Worm (Caenorhabditis elegans) whole organism, late embryonic: ENCODE measurements around the gene T14B4.19.

Experiments used
- C08G9.2 ChIP-seq: sonication (generic microtip); optimal IDR thresholded peaks from 2 replicates; lab custom pipeline; 2016; ENCODE audit warnings: mild to moderate bottlenecking, missing genetic modification characterization, moderate library complexity, missing compliant biosample characterization
- C38D4.7 ChIP-seq: fragments of 200-800 bp; sonication (Bioruptor generic); optimal IDR thresholded peaks from 2 replicates; lab custom pipeline; 2018; ENCODE audit warnings: mild to moderate bottlenecking, missing genetic modification characterization, moderate library complexity, missing compliant biosample characterization
- F13H6.1 ChIP-seq: sonication (generic microtip); optimal IDR thresholded peaks from 2 replicates; lab custom pipeline; 2016; ENCODE audit warnings: missing genetic modification characterization, missing compliant biosample characterization
- K02D7.2 ChIP-seq: sonication (generic microtip); optimal IDR thresholded peaks from 2 replicates; lab custom pipeline; 2017; ENCODE audit warnings: mild to moderate bottlenecking, missing genetic modification characterization, missing compliant biosample characterization
- K09A11.1 ChIP-seq: sonication (generic microtip); optimal IDR thresholded peaks from 2 replicates; lab custom pipeline; 2017; ENCODE audit warnings: antibody characterized with exemption, mild to moderate bottlenecking, missing genetic modification characterization, missing compliant biosample characterization; ENCODE audit not compliant: insufficient read depth
- Y22D7AL.16 ChIP-seq: sonication (generic microtip); optimal IDR thresholded peaks from 2 replicates; lab custom pipeline; 2016; ENCODE audit warnings: missing genetic modification characterization, missing compliant biosample characterization
- ahr-1 ChIP-seq: sonication (generic microtip); optimal IDR thresholded peaks from 2 replicates; lab custom pipeline; 2016; ENCODE audit warnings: missing genetic modification characterization, missing compliant biosample characterization
- ceh-18 ChIP-seq: sonication (generic microtip); optimal IDR thresholded peaks from 2 replicates; lab custom pipeline; 2016; ENCODE audit warnings: missing genetic modification characterization, missing compliant biosample characterization
- ceh-19 ChIP-seq: fragments of 200-800 bp; sonication (Bioruptor generic); optimal IDR thresholded peaks from 2 replicates; lab custom pipeline; 2018; ENCODE audit warnings: mild to moderate bottlenecking, missing genetic modification characterization, missing compliant biosample characterization
- ceh-2 ChIP-seq: sonication (generic microtip); optimal IDR thresholded peaks from 2 replicates; lab custom pipeline; 2016; ENCODE audit warnings: missing genotype, missing genetic modification characterization, missing compliant biosample characterization
- ceh-22 ChIP-seq: sonication (generic microtip); optimal IDR thresholded peaks from 2 replicates; lab custom pipeline; 2017; ENCODE audit warnings: missing biosample characterization, missing genetic modification characterization
- ceh-30 ChIP-seq: fragments of 150-350 bp; optimal IDR thresholded peaks from 2 replicates; lab custom pipeline; 2014; ENCODE audit warnings: missing biosample characterization, missing genetic modification characterization
- ceh-31 ChIP-seq: sonication (generic microtip); optimal IDR thresholded peaks from 2 replicates; lab custom pipeline; 2016; ENCODE audit warnings: missing genetic modification characterization, missing compliant biosample characterization
- ceh-34 ChIP-seq: sonication (generic microtip); optimal IDR thresholded peaks from 2 replicates; lab custom pipeline; 2016; ENCODE audit warnings: mild to moderate bottlenecking, missing genetic modification characterization, missing compliant biosample characterization
- ceh-48 ChIP-seq: sonication (generic microtip); optimal IDR thresholded peaks from 2 replicates; lab custom pipeline; 2016; ENCODE audit warnings: missing genetic modification characterization, inconsistent platforms, missing compliant biosample characterization
- ceh-6 ChIP-seq: fragments of 200-800 bp; sonication (Bioruptor generic); optimal IDR thresholded peaks from 2 replicates; lab custom pipeline; 2018; ENCODE audit warnings: mild to moderate bottlenecking, missing genetic modification characterization, missing compliant biosample characterization
- ceh-9 ChIP-seq: sonication (generic microtip); optimal IDR thresholded peaks from 2 replicates; lab custom pipeline; 2016; ENCODE audit warnings: mild to moderate bottlenecking, missing genetic modification characterization, inconsistent platforms, missing compliant biosample characterization
- che-1 ChIP-seq: sonication (generic microtip); optimal IDR thresholded peaks from 2 replicates; lab custom pipeline; 2016; ENCODE audit warnings: mild to moderate bottlenecking, missing genetic modification characterization, missing compliant biosample characterization
- dmd-4 ChIP-seq: sonication (generic microtip); optimal IDR thresholded peaks from 2 replicates; lab custom pipeline; 2016; ENCODE audit warnings: borderline replicate concordance, missing genetic modification characterization, missing compliant biosample characterization
- elt-2 ChIP-seq: sonication (generic microtip); optimal IDR thresholded peaks from 2 replicates; lab custom pipeline; 2016; ENCODE audit warnings: missing genetic modification reagents, missing genetic modification characterization, missing compliant biosample characterization
- elt-4 ChIP-seq: sonication (generic microtip); optimal IDR thresholded peaks from 2 replicates; lab custom pipeline; 2016; ENCODE audit warnings: missing genetic modification characterization, missing compliant biosample characterization
- ets-4 ChIP-seq: sonication (generic microtip); optimal IDR thresholded peaks from 2 replicates; lab custom pipeline; 2016; ENCODE audit warnings: missing genetic modification characterization, missing compliant biosample characterization
- eyg-1 ChIP-seq: sonication (generic microtip); optimal IDR thresholded peaks from 2 replicates; lab custom pipeline; 2016; ENCODE audit warnings: missing genotype, missing genetic modification characterization, missing compliant biosample characterization
- fax-1 ChIP-seq: sonication (generic microtip); optimal IDR thresholded peaks from 2 replicates; lab custom pipeline; 2016; ENCODE audit warnings: missing genotype, missing genetic modification characterization, missing compliant biosample characterization
- fkh-6 ChIP-seq: sonication (generic microtip); optimal IDR thresholded peaks from 2 replicates; lab custom pipeline; 2016; ENCODE audit warnings: missing genetic modification characterization, missing compliant biosample characterization
- gmeb-2 ChIP-seq: sonication (generic microtip); optimal IDR thresholded peaks from 2 replicates; lab custom pipeline; 2016; ENCODE audit warnings: missing genetic modification characterization, inconsistent platforms, missing compliant biosample characterization
- hlh-13 ChIP-seq: fragments of 200-800 bp; sonication (Bioruptor generic); optimal IDR thresholded peaks from 2 replicates; lab custom pipeline; 2018; ENCODE audit warnings: mild to moderate bottlenecking, missing genetic modification characterization, missing compliant biosample characterization
- hlh-8 ChIP-seq: sonication (generic microtip); optimal IDR thresholded peaks from 2 replicates; lab custom pipeline; 2016; ENCODE audit warnings: missing genotype, missing genetic modification characterization, missing compliant biosample characterization
- madf-2 ChIP-seq: sonication (generic microtip); optimal IDR thresholded peaks from 2 replicates; lab custom pipeline; 2017; ENCODE audit warnings: missing genetic modification characterization, missing compliant biosample characterization
- mec-3 ChIP-seq: sonication (generic microtip); optimal IDR thresholded peaks from 2 replicates; lab custom pipeline; 2016; ENCODE audit warnings: borderline replicate concordance, missing genetic modification characterization, missing compliant biosample characterization
- nfya-1 ChIP-seq: sonication (generic microtip); optimal IDR thresholded peaks from 2 replicates; lab custom pipeline; 2017; ENCODE audit warnings: missing genetic modification characterization, mild to moderate bottlenecking, missing compliant biosample characterization, antibody characterized with exemption, moderate library complexity
- nhr-11 ChIP-seq: fragments of 150-350 bp; optimal IDR thresholded peaks from 2 replicates; lab custom pipeline; 2014; ENCODE audit warnings: missing biosample characterization, missing genetic modification characterization
- npax-4 ChIP-seq: sonication (generic microtip); optimal IDR thresholded peaks from 2 replicates; lab custom pipeline; 2016; ENCODE audit warnings: missing genetic modification characterization, missing compliant biosample characterization
- odd-2 ChIP-seq: sonication (generic microtip); optimal IDR thresholded peaks from 2 replicates; lab custom pipeline; 2017; ENCODE audit warnings: antibody characterized with exemption, mild to moderate bottlenecking, missing genetic modification characterization, missing compliant biosample characterization
- pag-3 ChIP-seq: sonication (generic microtip); optimal IDR thresholded peaks from 2 replicates; lab custom pipeline; 2016; ENCODE audit warnings: missing compliant biosample characterization, missing genetic modification characterization, borderline replicate concordance
- pax-1 ChIP-seq: fragments of 150-350 bp; optimal IDR thresholded peaks from 2 replicates; lab custom pipeline; 2014; ENCODE audit warnings: missing biosample characterization, missing genetic modification characterization
- pha-2 ChIP-seq: sonication (generic microtip); optimal IDR thresholded peaks from 2 replicates; lab custom pipeline; 2017; ENCODE audit warnings: mild to moderate bottlenecking, missing genetic modification characterization, missing compliant biosample characterization
- ref-2 ChIP-seq: sonication (generic microtip); optimal IDR thresholded peaks from 2 replicates; lab custom pipeline; 2016; ENCODE audit warnings: missing genetic modification characterization, missing compliant biosample characterization
- sdc-2 ChIP-seq: sonication (generic microtip); optimal IDR thresholded peaks from 2 replicates; lab custom pipeline; 2016; ENCODE audit warnings: missing genotype, missing genetic modification characterization, missing compliant biosample characterization
- sox-2 ChIP-seq: fragments of 200-800 bp; sonication (Bioruptor generic); IDR thresholded peaks from 2 replicates; pipeline ENCODE4 v1.3.6; 2022; ENCODE audit warnings: missing genetic modification reagents, missing genetic modification characterization, missing compliant biosample characterization
- syd-9 ChIP-seq: sonication (generic microtip); optimal IDR thresholded peaks from 2 replicates; lab custom pipeline; 2016; ENCODE audit warnings: mild to moderate bottlenecking, missing genetic modification characterization, moderate library complexity, missing compliant biosample characterization
- tbx-2 ChIP-seq: sonication (generic microtip); optimal IDR thresholded peaks from 2 replicates; lab custom pipeline; 2016; ENCODE audit warnings: missing genetic modification characterization, missing compliant biosample characterization
- tbx-7 ChIP-seq: sonication (generic microtip); optimal IDR thresholded peaks from 2 replicates; lab custom pipeline; 2016; ENCODE audit warnings: missing genotype, missing genetic modification characterization, missing compliant biosample characterization
- unc-42 ChIP-seq: sonication (generic microtip); optimal IDR thresholded peaks from 2 replicates; lab custom pipeline; 2016; ENCODE audit warnings: missing genotype, missing genetic modification characterization, missing compliant biosample characterization
- unc-55 ChIP-seq: sonication (generic microtip); optimal IDR thresholded peaks from 2 replicates; lab custom pipeline; 2017; ENCODE audit warnings: missing biosample characterization, missing genetic modification reagents, missing genetic modification characterization
- zip-5 ChIP-seq: sonication (generic microtip); optimal IDR thresholded peaks from 2 replicates; lab custom pipeline; 2016; ENCODE audit warnings: missing genetic modification characterization, missing compliant biosample characterization
- ztf-16 ChIP-seq: sonication (generic microtip); optimal IDR thresholded peaks from 2 replicates; lab custom pipeline; 2017; ENCODE audit warnings: missing genetic modification characterization, missing compliant biosample characterization

The T14B4.19 gene

DNA sequence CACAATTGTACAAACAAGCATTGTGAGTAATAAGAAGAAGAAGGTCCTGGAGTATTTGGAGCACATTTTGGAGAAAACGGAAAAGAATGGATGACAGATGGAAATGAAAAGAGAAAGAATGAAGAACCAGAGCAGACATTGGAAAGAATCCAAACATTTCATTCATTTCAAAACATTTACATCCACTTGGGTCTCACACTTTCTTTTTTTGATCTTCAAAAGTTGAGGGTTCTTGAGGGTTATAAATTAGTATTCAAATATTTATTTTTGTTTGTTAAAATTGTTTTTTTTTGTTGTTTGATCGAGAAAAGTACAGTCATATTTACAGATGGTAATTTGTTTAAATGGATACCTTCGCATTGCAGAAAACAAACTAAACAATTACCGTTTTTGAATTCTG lies 21.0 kb upstream of the T14B4.19 start, which contains the start of gene T14B4.9:
Gene T14B4.9, minus strand, starts transcription at position 101 of the 400 bp plus-strand sequence.
- TF ChIP-seq pag-3 (no peak), mec-3 (no peak), hlh-8 (tag; lab: Kevin White, UChicago) (no peak), Y22D7AL.16 (tag; lab: Kevin White, UChicago) (no peak), madf-2 (tag; lab: Kevin White, UChicago) (no peak), sdc-2 (no peak)

DNA sequence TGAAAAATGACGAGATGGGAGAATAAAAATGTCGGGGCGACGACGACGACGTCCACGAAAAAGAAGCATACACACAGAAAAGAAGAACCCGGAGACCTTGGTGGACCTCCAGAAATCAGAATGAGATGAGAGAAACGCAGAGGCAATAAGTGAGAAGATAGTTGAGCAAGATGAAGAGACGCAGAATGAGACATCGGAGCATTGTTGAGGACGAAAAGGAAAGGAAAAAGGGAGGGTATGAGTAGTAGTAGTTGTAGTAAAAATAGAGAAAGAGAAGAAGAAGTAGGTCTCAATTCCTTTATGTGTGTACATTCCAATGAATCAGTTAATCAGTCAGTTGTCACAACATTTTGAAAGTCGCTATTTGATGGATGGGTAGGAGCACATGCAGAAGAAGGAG lies 16.6 kb upstream of the T14B4.19 start, which contains the start of gene T14B4.8:
Gene T14B4.8, minus strand, starts transcription at position 60 of the 400 bp plus-strand sequence.
- TF ChIP-seq unc-42, result peak; percentile 57
- TF ChIP-seq elt-2 (tag; lab: Kevin White, UChicago), result peak; percentile 2
- TF ChIP-seq nhr-11 (tag; lab: Kevin White, UChicago), result no peak
- peak; percentile 31 for TF ChIP-seq ceh-31 (tag; lab: Kevin White, UChicago)
- peak; percentile 12 for TF ChIP-seq nfya-1 (tag; lab: Kevin White, UChicago)
- TF ChIP-seq ceh-22, result no peak
- no peak for TF ChIP-seq pha-2 (tag; lab: Kevin White, UChicago)
- TF ChIP-seq tbx-2 (tag; lab: Kevin White, UChicago), result peak; percentile 21
- TF ChIP-seq ceh-48, result no peak
- no peak for TF ChIP-seq ets-4
- TF ChIP-seq unc-55 (GFP tag; lab: Kevin White, UChicago), result peak; percentile 63

DNA sequence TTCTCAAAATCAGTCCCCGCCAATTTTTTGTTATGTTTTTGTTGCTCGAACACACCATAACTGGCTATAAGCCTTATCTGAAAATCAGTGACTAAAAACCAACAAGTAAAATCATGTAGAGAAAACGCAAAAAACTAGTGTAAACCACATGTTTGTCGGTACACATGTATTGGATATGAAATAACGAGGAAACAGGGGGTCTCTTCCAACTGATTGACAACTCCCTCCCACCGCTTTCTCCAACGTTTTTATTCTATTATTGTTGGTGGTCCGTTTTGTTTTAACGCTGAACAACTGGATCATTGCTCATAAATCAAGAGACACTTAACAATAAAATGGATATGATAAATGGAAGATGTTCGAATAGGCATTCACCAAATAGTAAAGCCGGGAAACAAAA lies 14.1 kb upstream of the T14B4.19 start:
- TF ChIP-seq ets-4 (no peak), C08G9.2 (tag; lab: Kevin White, UChicago) (no peak), ceh-48 (no peak), elt-4 (tag; lab: Kevin White, UChicago) (no peak), K02D7.2 (tag; lab: Kevin White, UChicago) (no peak), syd-9 (tag; lab: Kevin White, UChicago) (no peak), fkh-6 (no peak), npax-4 (no peak), C38D4.7 (GFP tag; lab: Kevin White, UChicago) (no peak), tbx-7 (tag; lab: Kevin White, UChicago) (no peak), ztf-16 (tag; lab: Kevin White, UChicago) (no peak), sox-2 (GFP tag; lab: Robert Waterston, UW) (no peak), ceh-9 (tag; lab: Kevin White, UChicago) (no peak), ceh-18 (tag; lab: Kevin White, UChicago) (no peak), eyg-1 (no peak), ceh-30 (no peak), ref-2 (tag; lab: Kevin White, UChicago) (no peak), ahr-1 (tag; lab: Kevin White, UChicago) (no peak), pha-2 (tag; lab: Kevin White, UChicago) (no peak)
- TF ChIP-seq, all 69 proteins: peak for 0

DNA sequence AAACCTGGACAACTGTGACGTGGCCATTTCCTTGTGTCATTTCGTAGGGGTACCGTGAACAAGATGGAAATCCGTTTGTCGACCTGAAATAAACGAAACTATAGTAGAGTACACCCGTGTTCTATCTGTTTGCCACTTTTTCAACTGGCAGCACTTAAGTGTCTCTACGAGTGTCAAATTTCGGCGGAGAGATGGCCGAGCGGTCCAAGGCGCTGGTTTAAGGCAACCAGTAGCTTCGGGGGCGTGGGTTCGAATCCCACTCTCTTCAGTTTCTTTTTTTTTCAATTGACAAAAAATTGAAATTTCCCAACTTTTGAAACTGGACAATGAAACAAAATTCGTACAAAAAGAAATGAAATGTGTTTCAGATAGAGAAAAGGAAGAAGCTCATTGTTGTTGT lies 8.8 kb upstream of the T14B4.19 start:
- TF ChIP-seq C08G9.2 (tag; lab: Kevin White, UChicago) (no peak), ahr-1 (tag; lab: Kevin White, UChicago) (no peak), elt-2 (tag; lab: Kevin White, UChicago) (peak; percentile 17), odd-2 (tag; lab: Kevin White, UChicago) (no peak), pax-1 (no peak), ets-4 (no peak), ceh-31 (tag; lab: Kevin White, UChicago) (peak; percentile 28), ceh-18 (tag; lab: Kevin White, UChicago) (peak; percentile 15), F13H6.1 (no peak), hlh-13 (GFP tag; lab: Kevin White, UChicago) (no peak), C38D4.7 (GFP tag; lab: Kevin White, UChicago) (peak; percentile 39), pag-3 (no peak), ceh-34 (tag; lab: Kevin White, UChicago) (peak; percentile 96), zip-5 (tag; lab: Kevin White, UChicago) (no peak), che-1 (tag; lab: Kevin White, UChicago) (peak; percentile 38), gmeb-2 (tag; lab: Kevin White, UChicago) (peak; percentile 20), tbx-7 (tag; lab: Kevin White, UChicago) (no peak), ceh-6 (peak; percentile 13), ceh-9 (tag; lab: Kevin White, UChicago) (no peak), fkh-6 (no peak), sdc-2 (no peak), fax-1 (tag; lab: Kevin White, UChicago) (peak; percentile 9), dmd-4 (tag; lab: Kevin White, UChicago) (peak; percentile 10), ceh-19 (GFP tag; lab: Kevin White, UChicago) (peak; percentile 74), ceh-2 (tag; lab: Kevin White, UChicago) (no peak), Y22D7AL.16 (tag; lab: Kevin White, UChicago) (peak; percentile 31), K09A11.1 (tag; lab: Kevin White, UChicago) (peak; percentile 11)
